Worm (Caenorhabditis elegans): Measurements from ENCODE around the gene W10D9.3.

DNA sequence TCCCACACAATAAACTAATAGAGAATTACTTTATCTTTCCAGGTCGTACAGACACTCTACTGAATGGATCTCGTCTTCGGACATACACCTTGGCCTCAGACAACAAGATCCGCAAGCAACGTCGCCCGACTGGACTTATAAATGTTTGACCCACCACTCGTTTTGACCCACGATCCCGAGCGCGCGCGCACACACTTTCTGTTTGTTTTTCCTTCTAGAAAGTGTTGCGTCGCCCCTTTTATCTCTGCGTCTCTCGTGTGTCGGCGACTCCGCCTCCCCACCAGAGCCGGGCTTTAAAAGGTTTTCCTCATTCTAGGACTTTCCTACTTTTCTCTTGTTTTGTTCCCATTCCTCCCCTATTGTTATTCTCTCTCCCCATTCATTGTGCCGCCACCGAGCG lies 23.5 kb downstream of the W10D9.3 start:
- no peak for TF ChIP-seq F13H6.1 (tag; optimal IDR thresholded peaks at IDR 0.05)
- TF ChIP-seq C08G9.2 (tag; optimal IDR thresholded peaks at IDR 0.05): no peak
- TF ChIP-seq tbx-2 (tag; optimal IDR thresholded peaks at IDR 0.05): no peak
- TF ChIP-seq tbx-7 (tag; optimal IDR thresholded peaks at IDR 0.05): no peak
- no peak for TF ChIP-seq ceh-19 (GFP tag; optimal IDR thresholded peaks at IDR 0.05)
- TF ChIP-seq unc-42 (tag; optimal IDR thresholded peaks at IDR 0.05): no peak
- TF ChIP-seq dmd-4 (tag; optimal IDR thresholded peaks at IDR 0.05; ENCODE audit: borderline replicate concordance): no peak
- TF ChIP-seq ceh-24 (tag; optimal IDR thresholded peaks at IDR 0.05): no peak
- TF ChIP-seq ceh-6 (GFP tag; optimal IDR thresholded peaks at IDR 0.05): no peak
- no peak for TF ChIP-seq ama-1 (optimal IDR thresholded peaks at IDR 0.05)
- no peak for TF ChIP-seq lim-6 (tag; optimal IDR thresholded peaks at IDR 0.05)
- TF ChIP-seq ceh-9 (tag; optimal IDR thresholded peaks at IDR 0.05): no peak
